Fruit fly (Drosophila melanogaster): ENCODE data around the gene CG4998.

CG4998 gene

DNA sequence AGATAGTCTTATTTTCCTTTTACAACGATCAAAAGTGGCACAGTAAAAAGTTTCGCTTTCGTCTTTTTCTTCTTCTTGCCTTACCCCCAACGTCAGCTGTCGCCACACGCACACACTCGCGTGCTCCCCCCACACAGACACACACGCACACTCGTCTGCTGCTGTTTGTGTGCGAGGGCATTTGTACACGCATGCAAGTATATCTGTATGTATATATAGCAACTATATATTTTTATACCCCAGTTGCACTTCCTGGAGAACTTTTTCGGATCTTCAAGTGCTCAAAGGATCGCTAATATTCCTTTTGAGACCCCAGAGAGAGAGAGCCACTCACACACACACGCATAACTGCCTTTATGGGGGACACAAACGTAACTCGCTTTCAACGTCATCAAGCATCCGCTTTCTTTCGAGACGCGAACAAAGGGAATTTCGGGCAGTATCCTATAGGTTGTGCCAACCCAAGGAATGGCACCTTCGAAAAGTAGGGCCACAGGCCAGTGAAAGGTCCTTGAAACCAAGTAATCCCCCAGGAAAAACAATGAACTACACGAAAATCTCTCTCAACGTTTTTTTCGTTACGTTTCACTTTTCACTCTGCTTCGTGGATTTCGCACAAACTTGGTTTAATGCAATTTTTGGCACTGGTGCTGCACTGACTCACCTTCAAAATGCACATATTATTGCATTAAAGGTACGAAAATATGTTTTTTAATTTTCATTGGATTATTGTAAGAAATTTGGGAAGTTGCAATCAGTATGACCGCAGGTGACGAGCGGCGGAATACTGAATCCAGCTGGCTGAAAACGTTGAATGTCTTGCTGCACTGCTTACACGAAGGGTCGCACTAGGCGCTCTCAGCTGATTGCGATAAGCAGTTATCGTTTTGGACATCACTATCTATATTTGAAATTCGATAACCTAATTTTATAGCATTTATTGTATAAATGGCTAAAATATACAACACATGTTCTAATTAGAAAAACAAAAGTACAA is 39.3 kb downstream of the CG4998 start, which contains the start of gene roq (continued):
- TF ChIP-seq HmgD (GFP tag; optimal IDR thresholded peaks at IDR 0.05) (peak; percentile 59), Oli (tag; optimal IDR thresholded peaks at IDR 0.05) (no peak), CG4328 (GFP tag; optimal IDR thresholded peaks at IDR 0.05) (no peak), Trl (optimal IDR thresholded peaks at IDR 0.05) (peak; percentile 23 to 46), Trl (GFP tag; optimal IDR thresholded peaks at IDR 0.05) (no peak), CG2875 (GFP tag; optimal IDR thresholded peaks at IDR 0.05) (no peak), crc (GFP tag; optimal IDR thresholded peaks at IDR 0.05) (no peak), Sry-β (GFP tag; optimal IDR thresholded peaks at IDR 0.05) (no peak), Ravus (GFP tag; IDR thresholded peaks at IDR 0.05) (no peak), CG2889 (GFP tag; IDR thresholded peaks at IDR 0.05) (no peak), kah (GFP tag; optimal IDR thresholded peaks at IDR 0.05) (no peak), her (GFP tag; optimal IDR thresholded peaks at IDR 0.05) (no peak), slbo (GFP tag; IDR thresholded peaks at IDR 0.05) (no peak), CG30020 (tag; optimal IDR thresholded peaks at IDR 0.05) (peak; percentile 3), Blimp-1 (GFP tag; optimal IDR thresholded peaks at IDR 0.05) (peak; percentile 92), CG16813 (GFP tag; IDR thresholded peaks at IDR 0.05; ENCODE audit: partially characterized antibody) (peak; percentile 42; the same call in 2 of the 3 replicates), CG1792 (GFP tag; optimal IDR thresholded peaks at IDR 0.05) (no peak), jigr1 (GFP tag; IDR thresholded peaks at IDR 0.05) (no peak), Kr (GFP tag; optimal IDR thresholded peaks at IDR 0.05) (no peak), twi (tag; optimal IDR thresholded peaks at IDR 0.05) (peak; percentile 4), maf-S (GFP tag; optimal IDR thresholded peaks at IDR 0.05) (no peak), disco-r (GFP tag; optimal IDR thresholded peaks at IDR 0.05) (no peak), seq (GFP tag; IDR thresholded peaks at IDR 0.05) (no peak), CG17385 (GFP tag; optimal IDR thresholded peaks at IDR 0.05) (peak; percentile 93), CG6791 (GFP tag; IDR thresholded peaks at IDR 0.05; ENCODE audit: partially characterized antibody) (peak; percentile 64; the same call in 2 of the 3 replicates), CG1647 (GFP tag; optimal IDR thresholded peaks at IDR 0.05) (no peak), CG15269 (tag; optimal IDR thresholded peaks at IDR 0.05) (no peak), D19A (tag; optimal IDR thresholded peaks at IDR 0.05) (no peak), mam (GFP tag; optimal IDR thresholded peaks at IDR 0.05) (no peak), CG1602 (GFP tag; optimal IDR thresholded peaks at IDR 0.05) (no peak), CG42726 (GFP tag; IDR thresholded peaks at IDR 0.05; ENCODE audit: partially characterized antibody) (peak; percentile 62; the same call in 1 of the 2 replicates), mirr (GFP tag; optimal IDR thresholded peaks at IDR 0.05) (no peak), CG11696 (GFP tag; IDR thresholded peaks at IDR 0.05) (no peak), CG10321 (GFP tag; IDR thresholded peaks at IDR 0.05) (no peak), trem (tag; optimal IDR thresholded peaks at IDR 0.05) (peak; percentile 68), phol (tag; optimal IDR thresholded peaks at IDR 0.05) (peak; percentile 52), tup (GFP tag; optimal IDR thresholded peaks at IDR 0.05) (no peak), Vsx1 (GFP tag; optimal IDR thresholded peaks at IDR 0.05) (no peak), CG10565 (GFP tag; optimal IDR thresholded peaks at IDR 0.05) (no peak), CG2202 (tag; optimal IDR thresholded peaks at IDR 0.05) (no peak), tap (tag; optimal IDR thresholded peaks at IDR 0.05) (no peak), lmd (GFP tag; IDR thresholded peaks at IDR 0.05) (no peak), cato (GFP tag; optimal IDR thresholded peaks at IDR 0.05; ENCODE audit: borderline replicate concordance) (no peak), NC2α (GFP tag; optimal IDR thresholded peaks at IDR 0.05) (no peak), CG4707 (GFP tag; optimal IDR thresholded peaks at IDR 0.05) (no peak), dmrt99B (tag; optimal IDR thresholded peaks at IDR 0.05) (no peak), CG5953 (GFP tag; IDR thresholded peaks at IDR 0.05) (no peak), sug (tag; optimal IDR thresholded peaks at IDR 0.05) (peak; percentile 93), repo (GFP tag; optimal IDR thresholded peaks at IDR 0.05) (no peak)
